Worm (Caenorhabditis elegans) whole organism, midembryonic: Measurements from ENCODE around the gene msp-45.

Experiments used
- T22C8.4 ChIP-seq: fragments of 200-800 bp; sonication (Bioruptor generic); IDR thresholded peaks from 2 replicates; pipeline ENCODE4 v1.3.6; 2022; ENCODE audit warnings: missing genetic modification characterization, missing compliant biosample characterization
- cog-1 ChIP-seq: sonication (generic microtip); optimal IDR thresholded peaks from 2 replicates; lab custom pipeline; 2016; ENCODE audit warnings: missing genetic modification characterization, missing compliant biosample characterization
- flt-1 ChIP-seq: fragments of 200-800 bp; sonication (Bioruptor generic); IDR thresholded peaks from 2 replicates; pipeline ENCODE4 v1.3.6; 2022; ENCODE audit warnings: missing genetic modification characterization, missing compliant biosample characterization
- tab-1 ChIP-seq: fragments of 200-800 bp; sonication (Bioruptor generic); IDR thresholded peaks from 2 replicates; pipeline ENCODE4 v1.3.6; 2022; ENCODE audit warnings: missing genetic modification characterization, missing compliant biosample characterization
- ztf-29 ChIP-seq: fragments of 200-800 bp; sonication (Bioruptor generic); IDR thresholded peaks from 2 replicates; pipeline ENCODE4 v1.3.6; 2022; ENCODE audit warnings: missing genetic modification reagents, missing genetic modification characterization, missing compliant biosample characterization

- no peak for TF ChIP-seq flt-1
- TF ChIP-seq cog-1 (tag; lab: Kevin White, UChicago), result no peak
- TF ChIP-seq T22C8.4 (GFP tag; lab: Robert Waterston, UW), result no peak
- no peak for TF ChIP-seq tab-1 (GFP tag; lab: Robert Waterston, UW)
- TF ChIP-seq ztf-29 (GFP tag; lab: Robert Waterston, UW), result no peak
Measured at ce11 chrII:5172451-5172850, 15.6 kb upstream of the msp-45 start, which contains the start of gene C27D6.1.
